Fruit fly (Drosophila melanogaster): ENCODE results near the gene lcs.

Gene lcs

dm6 chrX:21367363-21368072 is 29.6 kb downstream of the lcs start (continued):
- peak; percentile 97 for TF ChIP-seq bsh (GFP tag; optimal IDR thresholded peaks at IDR 0.05)
- peak; percentile 81 for TF ChIP-seq da (GFP tag; optimal IDR thresholded peaks at IDR 0.05)
- TF ChIP-seq CG7357 (GFP tag; IDR thresholded peaks at IDR 0.05), result peak; percentile 91
- peak; percentile 99 for TF ChIP-seq NfI (GFP tag; optimal IDR thresholded peaks at IDR 0.05)
- TF ChIP-seq CG11695 (GFP tag; IDR thresholded peaks at IDR 0.05), result peak; percentile 98
- peak; percentile 97 for TF ChIP-seq CG17829 (tag; optimal IDR thresholded peaks at IDR 0.05)
- TF ChIP-seq pan (optimal IDR thresholded peaks at IDR 0.05), result no peak
- peak in 1 of 2 experiments; percentile 97 for TF ChIP-seq pan (GFP tag; optimal IDR thresholded peaks at IDR 0.05 in 1 of 2, IDR thresholded peaks at IDR 0.05 in 1 of 2)
- TF ChIP-seq gcm2 (GFP tag; optimal IDR thresholded peaks at IDR 0.05), result peak; percentile 93
- TF ChIP-seq CG10147 (GFP tag; optimal IDR thresholded peaks at IDR 0.05), result peak; percentile 96
- peak; percentile 98 for TF ChIP-seq CG10209 (GFP tag; optimal IDR thresholded peaks at IDR 0.05)
- peak; percentile 91 for TF ChIP-seq CG8359 (GFP tag; optimal IDR thresholded peaks at IDR 0.05; ENCODE audit: borderline replicate concordance)
- peak; percentile 92 for TF ChIP-seq Antp (GFP tag; optimal IDR thresholded peaks at IDR 0.05)
- TF ChIP-seq al (GFP tag; IDR thresholded peaks at IDR 0.05), result peak; percentile 96
- peak; percentile 99 for TF ChIP-seq CG13424 (tag; optimal IDR thresholded peaks at IDR 0.05)
- peak; percentile 90 for TF ChIP-seq CG6175 (GFP tag; IDR thresholded peaks at IDR 0.05)
- peak; percentile 97 for TF ChIP-seq Bteb2 (GFP tag; optimal IDR thresholded peaks at IDR 0.05)
- TF ChIP-seq tio (GFP tag; optimal IDR thresholded peaks at IDR 0.05), result peak; percentile 98
- no peak for TF ChIP-seq yki (optimal IDR thresholded peaks at IDR 0.05)
- peak; percentile 97 for TF ChIP-seq CG12299 (tag; optimal IDR thresholded peaks at IDR 0.05)
- peak; percentile 90 for TF ChIP-seq ssp (GFP tag; IDR thresholded peaks at IDR 0.05)
- TF ChIP-seq inv (GFP tag; IDR thresholded peaks at IDR 0.05; ENCODE audit: partially characterized antibody), result 0 out of 2 replicates have a peak, but pooled peaks have one; percentile 20
- peak; percentile 98 for TF ChIP-seq CG6813 (GFP tag; optimal IDR thresholded peaks at IDR 0.05)
- peak; percentile 91 for TF ChIP-seq bowl (GFP tag; IDR thresholded peaks at IDR 0.05)
- TF ChIP-seq bigmax (GFP tag; optimal IDR thresholded peaks at IDR 0.05), result peak; percentile 29
- TF ChIP-seq CG7839 (tag; optimal IDR thresholded peaks at IDR 0.05), result peak; percentile 99
- peak; percentile 96 for TF ChIP-seq CG11456 (GFP tag; IDR thresholded peaks at IDR 0.05)
- TF ChIP-seq dimm (GFP tag; IDR thresholded peaks at IDR 0.05), result peak; percentile 88
- peak; percentile 95 for TF ChIP-seq CG3407 (GFP tag; optimal IDR thresholded peaks at IDR 0.05)
- TF ChIP-seq NK7.1 (GFP tag; optimal IDR thresholded peaks at IDR 0.05), result peak; percentile 93
- TF ChIP-seq fru (optimal IDR thresholded peaks at IDR 0.05), result no peak
- TF ChIP-seq cg (GFP tag; optimal IDR thresholded peaks at IDR 0.05), result peak; percentile 49
- peak; percentile 98 for TF ChIP-seq Meics (GFP tag; optimal IDR thresholded peaks at IDR 0.05)
- TF ChIP-seq Hmx (GFP tag; optimal IDR thresholded peaks at IDR 0.05), result peak; percentile 87
- peak; percentile 97 for TF ChIP-seq zfh2 (GFP tag; optimal IDR thresholded peaks at IDR 0.05)
- peak; percentile 96 for TF ChIP-seq Mrtf (GFP tag; IDR thresholded peaks at IDR 0.05)
- TF ChIP-seq CG18011 (GFP tag; optimal IDR thresholded peaks at IDR 0.05), result peak; percentile 90
- peak; percentile 98 for TF ChIP-seq tin (GFP tag; optimal IDR thresholded peaks at IDR 0.05)
- TF ChIP-seq CG16863 (GFP tag; optimal IDR thresholded peaks at IDR 0.05), result peak; percentile 93
- no peak for TF ChIP-seq nerfin-2 (GFP tag; IDR thresholded peaks at IDR 0.05; ENCODE audit: partially characterized antibody)
- TF ChIP-seq CG32532 (GFP tag; IDR thresholded peaks at IDR 0.05), result peak; percentile 96
- peak; percentile 97 for TF ChIP-seq sob (GFP tag; IDR thresholded peaks at IDR 0.05)
- TF ChIP-seq CG2199 (GFP tag; IDR thresholded peaks at IDR 0.05), result peak; percentile 89
- TF ChIP-seq CG3163 (GFP tag; optimal IDR thresholded peaks at IDR 0.05), result peak; percentile 80
- TF ChIP-seq CG13624 (GFP tag; optimal IDR thresholded peaks at IDR 0.05), result peak; percentile 96
- peak; percentile 97 for TF ChIP-seq CG1233 (GFP tag; optimal IDR thresholded peaks at IDR 0.05)
- TF ChIP-seq Dek (tag; optimal IDR thresholded peaks at IDR 0.05), result peak; percentile 97
- TF ChIP-seq CG3281 (GFP tag; optimal IDR thresholded peaks at IDR 0.05), result peak; percentile 99
- TF ChIP-seq Lim3 (GFP tag; IDR thresholded peaks at IDR 0.05), result peak; percentile 90
- TF ChIP-seq Dip3 (GFP tag; optimal IDR thresholded peaks at IDR 0.05), result peak; percentile 93
